Worm (Caenorhabditis elegans): ENCODE measurements around the gene F35C8.5.

F35C8.5 gene

DNA sequence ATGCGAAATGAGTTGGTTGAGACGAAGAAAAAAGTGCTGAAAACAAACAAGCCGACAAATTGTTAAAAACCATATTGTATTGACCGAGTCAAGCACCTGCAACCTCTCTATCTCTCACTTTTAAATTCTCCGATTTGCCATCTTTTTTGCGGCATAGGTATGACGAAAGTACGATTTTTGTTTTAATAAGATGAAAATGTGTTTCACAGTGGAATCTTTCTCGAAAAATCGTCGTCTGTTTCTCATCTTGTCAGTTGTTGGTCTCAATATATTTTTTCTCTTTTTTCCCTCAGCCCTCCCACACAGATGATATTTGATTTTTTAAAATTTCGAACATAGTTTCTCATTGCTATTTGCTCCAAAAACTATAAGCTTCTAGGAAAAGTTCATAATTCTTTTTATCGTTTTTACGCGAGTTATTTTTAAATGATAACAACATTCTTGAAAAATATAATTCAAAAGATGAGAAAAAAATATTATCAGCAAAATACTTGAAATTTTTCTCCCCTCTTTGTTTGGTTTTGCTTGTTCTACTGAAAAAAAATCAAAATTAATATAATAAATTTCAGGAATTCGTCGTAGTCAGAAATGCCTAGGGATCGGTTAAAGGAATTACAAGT lies 17.0 kb upstream of the F35C8.5 start, which contains the start of gene syx-3:
TSS of gene syx-3 (plus strand) at position 570 of the 620 bp plus-strand sequence.
- TF ChIP-seq W03F9.2 (tag; optimal IDR thresholded peaks at IDR 0.05) (no peak), him-1 (tag; optimal IDR thresholded peaks at IDR 0.05) (no peak), dao-5 (tag; optimal IDR thresholded peaks at IDR 0.05) (no peak)

DNA sequence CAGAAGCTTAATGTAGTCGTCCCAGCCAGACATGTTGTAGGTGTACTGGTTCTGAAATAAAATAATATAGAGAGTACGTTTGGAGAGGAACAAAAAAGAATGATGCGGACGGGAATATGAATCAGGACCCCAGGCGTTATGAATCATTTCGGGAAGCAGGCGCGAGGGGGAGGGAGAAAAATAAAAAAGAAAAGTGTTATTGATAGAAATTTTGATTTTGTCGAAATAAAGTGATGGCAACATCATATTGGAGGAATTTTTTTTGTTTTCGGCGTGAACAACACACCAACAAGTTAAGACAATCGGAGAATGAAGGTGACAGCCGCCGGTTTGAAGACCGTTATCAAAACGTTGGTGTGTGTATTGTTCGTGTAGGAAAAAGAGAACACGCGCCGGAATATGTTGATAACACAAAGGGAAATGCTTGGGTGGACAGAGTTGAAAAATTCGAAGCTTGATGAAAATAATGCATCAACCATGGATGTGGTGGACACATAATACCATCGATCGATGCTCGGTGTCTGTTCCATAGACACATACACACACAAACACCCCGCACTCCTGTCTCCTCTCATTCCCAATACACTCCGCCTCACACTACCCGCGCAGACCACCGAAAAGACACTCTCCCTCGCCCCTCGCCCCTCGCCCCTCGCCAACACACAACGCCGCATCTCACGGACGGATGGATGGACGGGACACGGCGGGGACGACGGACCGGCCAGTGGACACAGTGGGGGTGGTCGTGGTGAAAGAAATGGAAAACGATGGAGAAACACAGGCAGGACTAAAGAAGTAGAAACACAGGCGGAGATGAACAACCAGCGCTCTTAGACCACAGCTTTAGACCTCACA lies 11.4 kb upstream of the F35C8.5 start, which contains the start of gene pfn-2:
TSS of gene pfn-2 (minus strand) at position 51 of the 855 bp plus-strand sequence.
- TF ChIP-seq him-1 (tag; optimal IDR thresholded peaks at IDR 0.05), result no peak
- TF ChIP-seq dao-5 (tag; optimal IDR thresholded peaks at IDR 0.05), result peak; percentile 17

DNA sequence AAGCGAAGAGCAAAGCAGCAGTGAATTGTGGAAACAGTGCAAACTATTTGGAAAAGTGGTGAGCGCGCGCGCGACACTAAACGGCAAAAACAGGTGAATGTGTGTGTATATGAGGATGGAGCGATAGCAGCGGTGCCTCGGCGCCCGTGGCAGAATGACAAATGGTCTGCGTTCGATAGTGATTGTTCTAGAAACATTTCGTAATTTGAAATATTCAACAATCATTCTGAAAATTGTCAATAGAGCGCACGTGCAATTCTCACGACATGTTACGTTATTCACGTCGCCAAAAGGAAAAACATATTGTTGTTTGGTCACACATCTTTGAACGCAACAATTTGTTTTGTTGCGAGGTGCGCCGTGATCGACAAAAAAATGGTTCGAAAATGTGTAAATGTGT lies 10.4 kb upstream of the F35C8.5 start:
- no peak for TF ChIP-seq him-1 (tag; optimal IDR thresholded peaks at IDR 0.05)
- no peak for TF ChIP-seq dao-5 (tag; optimal IDR thresholded peaks at IDR 0.05)

ce11 chrX:5360682-5361081 lies 4.9 kb upstream of the F35C8.5 start:
- TF ChIP-seq W03F9.2 (tag; optimal IDR thresholded peaks at IDR 0.05) (no peak), him-1 (tag; optimal IDR thresholded peaks at IDR 0.05) (no peak), dao-5 (tag; optimal IDR thresholded peaks at IDR 0.05) (no peak)

DNA sequence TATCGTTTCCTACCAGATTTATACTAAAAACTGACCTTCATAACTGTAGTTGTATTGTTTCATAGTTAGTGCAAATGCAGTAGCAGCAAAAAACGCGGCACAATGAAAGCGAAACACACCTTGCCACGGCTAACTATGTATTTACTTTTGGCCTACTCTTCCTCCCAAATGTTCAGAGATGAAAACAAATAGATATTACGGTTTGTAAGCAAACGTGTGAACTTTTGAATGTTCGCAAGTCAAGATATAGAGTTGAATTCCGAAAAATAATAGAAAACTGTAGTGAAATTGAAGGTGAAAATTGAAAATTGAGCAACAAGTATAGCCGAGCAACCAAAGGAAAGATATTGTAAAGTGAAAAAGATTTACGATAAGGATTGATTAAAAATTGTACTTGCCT lies 1.4 kb upstream of the F35C8.5 start, which contains the start of gene chtl-1:
TSS of gene chtl-1 (minus strand) at position 101 of the 400 bp plus-strand sequence.
- TF ChIP-seq dao-5 (tag; optimal IDR thresholded peaks at IDR 0.05) (no peak), W03F9.2 (tag; optimal IDR thresholded peaks at IDR 0.05) (no peak), him-1 (tag; optimal IDR thresholded peaks at IDR 0.05) (no peak)

DNA sequence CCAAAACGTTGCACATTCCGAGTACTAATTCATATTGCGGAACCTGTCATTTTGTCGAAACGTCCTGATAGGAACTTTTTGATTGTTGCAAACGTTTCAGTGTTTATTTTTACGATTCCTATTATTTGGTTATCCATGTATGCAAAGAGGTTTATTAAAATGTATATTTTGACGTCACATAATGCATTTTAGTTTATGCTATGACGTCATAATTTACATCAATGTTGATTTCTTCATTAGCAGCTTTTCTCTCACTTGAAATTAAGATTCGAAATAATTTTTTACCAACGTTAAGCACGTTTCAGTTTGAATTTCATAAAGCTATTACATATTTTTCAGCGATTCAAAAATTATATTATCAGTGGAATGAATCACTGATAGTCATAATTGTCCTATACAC lies 1.0 kb downstream of the F35C8.5 start:
- TF ChIP-seq dao-5 (tag; optimal IDR thresholded peaks at IDR 0.05) (no peak), him-1 (tag; optimal IDR thresholded peaks at IDR 0.05) (no peak), W03F9.2 (tag; optimal IDR thresholded peaks at IDR 0.05) (no peak)

- TF ChIP-seq W03F9.2 (tag; optimal IDR thresholded peaks at IDR 0.05) (no peak), him-1 (tag; optimal IDR thresholded peaks at IDR 0.05) (peak; percentile 40)
These were observed 2.6 kb downstream of the F35C8.5 start, which contains the start of gene jkk-1 for ce11 chrX:5368220-5368619. Gene jkk-1, plus strand, starts transcription at chrX:5368468.

ce11 chrX:5370605-5371004 lies 5.0 kb downstream of the F35C8.5 start:
- TF ChIP-seq dao-5 (tag; optimal IDR thresholded peaks at IDR 0.05), result no peak
- no peak for TF ChIP-seq him-1 (tag; optimal IDR thresholded peaks at IDR 0.05)
- TF ChIP-seq W03F9.2 (tag; optimal IDR thresholded peaks at IDR 0.05), result no peak

ce11 chrX:5372638-5373037 lies 7.0 kb downstream of the F35C8.5 start, which contains the start of gene F35C8.8:
Gene F35C8.8, minus strand, starts transcription at chrX:5372639.
- TF ChIP-seq W03F9.2 (tag; optimal IDR thresholded peaks at IDR 0.05) (no peak), dao-5 (tag; optimal IDR thresholded peaks at IDR 0.05) (no peak)

ce11 chrX:5373597-5373996 lies 8.0 kb downstream of the F35C8.5 start:
- TF ChIP-seq W03F9.2 (tag; optimal IDR thresholded peaks at IDR 0.05) (no peak), him-1 (tag; optimal IDR thresholded peaks at IDR 0.05) (no peak), dao-5 (tag; optimal IDR thresholded peaks at IDR 0.05) (no peak)

ce11 chrX:5374742-5375141 lies 9.1 kb downstream of the F35C8.5 start, which contains the start of gene sek-4:
Gene sek-4, plus strand, starts transcription at chrX:5375059.
- TF ChIP-seq dao-5 (tag; optimal IDR thresholded peaks at IDR 0.05) (no peak), W03F9.2 (tag; optimal IDR thresholded peaks at IDR 0.05) (no peak), him-1 (tag; optimal IDR thresholded peaks at IDR 0.05) (no peak)

DNA sequence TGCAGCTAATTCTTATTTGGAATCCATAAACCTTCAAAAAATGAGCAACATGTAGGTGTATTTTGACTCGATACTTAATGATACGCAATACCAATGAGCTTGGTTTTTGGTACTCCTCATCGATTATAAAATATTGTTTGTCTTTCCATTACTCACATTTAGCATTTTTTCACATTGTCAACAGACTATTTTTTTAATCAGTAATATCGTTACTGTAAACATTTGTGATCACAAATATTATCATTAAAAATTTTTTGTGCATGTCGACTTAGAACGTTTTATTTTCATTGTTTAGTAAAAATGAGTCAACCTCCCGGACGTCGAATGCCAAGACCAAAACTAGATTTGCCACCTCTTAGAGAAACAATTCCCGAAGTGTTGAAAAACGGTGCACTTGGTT lies 11.7 kb downstream of the F35C8.5 start, which contains the start of gene sek-5:
TSS of gene sek-5 (plus strand) at position 301 of the 400 bp plus-strand sequence.
- TF ChIP-seq dao-5 (tag; optimal IDR thresholded peaks at IDR 0.05) (no peak), him-1 (tag; optimal IDR thresholded peaks at IDR 0.05) (no peak), W03F9.2 (tag; optimal IDR thresholded peaks at IDR 0.05) (no peak)

ce11 chrX:5382778-5383177 lies 17.2 kb downstream of the F35C8.5 start:
- TF ChIP-seq W03F9.2 (tag; optimal IDR thresholded peaks at IDR 0.05) (no peak), dao-5 (tag; optimal IDR thresholded peaks at IDR 0.05) (no peak), him-1 (tag; optimal IDR thresholded peaks at IDR 0.05) (no peak)

ce11 chrX:5386558-5386957 lies 20.9 kb downstream of the F35C8.5 start, which contains the start of gene kcnl-3:
Gene kcnl-3, plus strand, starts transcription at chrX:5386858.
- no peak for TF ChIP-seq W03F9.2 (tag; optimal IDR thresholded peaks at IDR 0.05)
- no peak for TF ChIP-seq him-1 (tag; optimal IDR thresholded peaks at IDR 0.05)
- TF ChIP-seq dao-5 (tag; optimal IDR thresholded peaks at IDR 0.05), result no peak
